Worm (Caenorhabditis elegans) whole organism, L4 larva: ENCODE data around the gene nlp-31.
A peak's percentile ranks its signal among the peaks of the same experiment; 100 is the strongest.

Experiments used
- D1046.2 ChIP-seq: fragments of 200-800 bp; sonication (Bioruptor generic); IDR thresholded peaks from 2 replicates; pipeline ENCODE4 v1.3.6; 2022; ENCODE audit warnings: missing genetic modification characterization, missing compliant biosample characterization
- F44E2.7 ChIP-seq: fragments of 200-800 bp; sonication (Bioruptor generic); IDR thresholded peaks from 2 replicates; pipeline ENCODE4 v2.1.2; 2022; ENCODE audit warnings: missing genetic modification characterization, missing compliant biosample characterization
- T20F7.1 ChIP-seq: fragments of 200-800 bp; sonication (Bioruptor generic); optimal IDR thresholded peaks from 2 replicates; lab custom pipeline; 2018; ENCODE audit warnings: mild to moderate bottlenecking, missing genetic modification characterization, missing compliant biosample characterization
- Y75B8A.6 ChIP-seq: fragments of 200-800 bp; sonication (Bioruptor generic); IDR thresholded peaks from 2 replicates; pipeline ENCODE4 v1.3.6; 2022; ENCODE audit warnings: missing genetic modification reagents, missing genetic modification characterization, missing compliant biosample characterization
- ZK546.5 ChIP-seq, 2 experiments: sonication (generic microtip); optimal IDR thresholded peaks; 2 replicates each; lab custom pipeline; 2017; ENCODE audit warnings: missing biosample characterization in 2 of 2, missing genetic modification characterization in 2 of 2
- ceh-44 ChIP-seq: fragments of 200-800 bp; sonication (Bioruptor generic); IDR thresholded peaks from 2 replicates; pipeline ENCODE4 v1.3.6; 2022; ENCODE audit warnings: missing genetic modification reagents, missing genetic modification characterization, missing compliant biosample characterization
- ceh-82 ChIP-seq: sonication (generic microtip); optimal IDR thresholded peaks from 2 replicates; lab custom pipeline; 2017; ENCODE audit warnings: missing biosample characterization, missing genetic modification characterization
- cey-2 ChIP-seq: sonication (generic microtip); optimal IDR thresholded peaks from 3 replicates; lab custom pipeline; 2017; ENCODE audit warnings: missing genetic modification characterization, mild to moderate bottlenecking, missing compliant biosample characterization, antibody characterized with exemption, borderline replicate concordance; ENCODE audit not compliant: insufficient read depth
- ctbp-1 ChIP-seq: fragments of 200-800 bp; sonication (Bioruptor generic); IDR thresholded peaks from 2 replicates; pipeline ENCODE4 v1.3.6; 2022; ENCODE audit warnings: missing genetic modification reagents, missing genetic modification characterization, missing compliant biosample characterization
- daf-12 ChIP-seq: fragments of 150-350 bp; optimal IDR thresholded peaks from 2 replicates; lab custom pipeline; 2014; ENCODE audit warnings: missing biosample characterization, missing genetic modification reagents, missing genetic modification characterization
- daf-16 ChIP-seq, 3 experiments: sonication (generic microtip); optimal IDR thresholded peaks; 2 replicates each; lab custom pipeline; 2016 to 2017; ENCODE audit warnings: missing genetic modification characterization in 3 of 3, missing genetic modification reagents in 3 of 3, mild to moderate bottlenecking in 2 of 3, missing compliant biosample characterization in 2 of 3, missing biosample characterization in 1 of 3, moderate library complexity in 1 of 3
- daf-19 ChIP-seq: fragments of 200-800 bp; sonication (Bioruptor generic); conservative IDR thresholded peaks from 2 replicates; pipeline ENCODE4 v1.3.6; 2022; ENCODE audit warnings: missing genetic modification characterization, missing compliant biosample characterization
- dmd-6 ChIP-seq: fragments of 200-800 bp; sonication (Bioruptor generic); IDR thresholded peaks from 2 replicates; pipeline ENCODE4 v1.3.6; 2022; ENCODE audit warnings: missing genetic modification reagents, missing genetic modification characterization, missing compliant biosample characterization
- dmd-9 ChIP-seq: fragments of 200-800 bp; sonication (Bioruptor generic); IDR thresholded peaks from 2 replicates; pipeline ENCODE4 v1.3.6; 2022; ENCODE audit warnings: missing genetic modification reagents, missing genetic modification characterization, missing compliant biosample characterization
- dpl-1 ChIP-seq: fragments of 150-350 bp; optimal IDR thresholded peaks from 2 replicates; lab custom pipeline; 2014; ENCODE audit warnings: missing biosample characterization, missing genetic modification reagents, missing genetic modification characterization
- duxl-1 ChIP-seq: sonication (generic microtip); optimal IDR thresholded peaks from 2 replicates; lab custom pipeline; 2016; ENCODE audit warnings: mild to moderate bottlenecking, missing genetic modification characterization, moderate library complexity, missing compliant biosample characterization; ENCODE audit not compliant: poor library complexity
- dve-1 ChIP-seq: sonication (generic microtip); optimal IDR thresholded peaks from 2 replicates; lab custom pipeline; 2017; ENCODE audit warnings: antibody characterized with exemption, mild to moderate bottlenecking, missing genetic modification characterization, missing compliant biosample characterization; ENCODE audit not compliant: insufficient read depth
- egl-27 ChIP-seq: sonication (generic microtip); optimal IDR thresholded peaks from 3 replicates; lab custom pipeline; 2017; ENCODE audit warnings: missing biosample characterization, missing genetic modification reagents, missing genetic modification characterization
- hif-1 ChIP-seq, 2 experiments: sonication (generic microtip); optimal IDR thresholded peaks; 2 replicates each; lab custom pipeline; 2016 to 2017; ENCODE audit warnings: missing compliant biosample characterization in 2 of 2, missing genetic modification characterization in 2 of 2, missing genetic modification reagents in 2 of 2, missing genotype in 2 of 2, mild to moderate bottlenecking in 1 of 2
- hlh-11 ChIP-seq: fragments of 200-800 bp; sonication (Bioruptor generic); optimal IDR thresholded peaks from 2 replicates; lab custom pipeline; 2018; ENCODE audit warnings: mild to moderate bottlenecking, missing genetic modification characterization, missing compliant biosample characterization
- lin-29 ChIP-seq: fragments of 200-800 bp; sonication (Bioruptor generic); IDR thresholded peaks from 2 replicates; pipeline ENCODE4 v1.3.6; 2022; ENCODE audit warnings: missing genetic modification reagents, missing genetic modification characterization, missing compliant biosample characterization
- lin-39 ChIP-seq: fragments of 150-350 bp; optimal IDR thresholded peaks from 2 replicates; lab custom pipeline; 2014; ENCODE audit warnings: missing biosample characterization, missing genetic modification reagents, missing genetic modification characterization
- lir-3 ChIP-seq: sonication (generic microtip); optimal IDR thresholded peaks from 2 replicates; lab custom pipeline; 2016; ENCODE audit warnings: mild to moderate bottlenecking, missing genetic modification characterization, missing compliant biosample characterization
- madf-5 ChIP-seq, 2 experiments: fragments of 200-800 bp; sonication (Bioruptor generic); IDR thresholded peaks; 2 replicates each; pipeline ENCODE4 v1.3.6; 2022; ENCODE audit warnings: missing compliant biosample characterization in 2 of 2, missing genetic modification characterization in 2 of 2
- mdl-1 ChIP-seq, 2 experiments: fragments of 150-350 bp in 1 of 2; sonication (generic microtip) in 1 of 2; optimal IDR thresholded peaks; 2 replicates each; lab custom pipeline; 2014 to 2017; ENCODE audit warnings: missing biosample characterization in 2 of 2, missing genetic modification characterization in 2 of 2
- mdt-29 ChIP-seq: fragments of 200-800 bp; sonication (Bioruptor generic); IDR thresholded peaks from 2 replicates; pipeline ENCODE4 v1.3.6; 2022; ENCODE audit warnings: missing genetic modification reagents, missing genetic modification characterization, missing compliant biosample characterization
- mxl-3 ChIP-seq: fragments of 200-800 bp; sonication (Bioruptor generic); optimal IDR thresholded peaks from 2 replicates; lab custom pipeline; 2018; ENCODE audit warnings: mild to moderate bottlenecking, missing genetic modification characterization, missing compliant biosample characterization
- nhr-102 ChIP-seq: sonication (generic microtip); optimal IDR thresholded peaks from 2 replicates; lab custom pipeline; 2016; ENCODE audit warnings: mild to moderate bottlenecking, missing genetic modification characterization, moderate library complexity, missing compliant biosample characterization
- nhr-11 ChIP-seq: fragments of 150-350 bp; optimal IDR thresholded peaks from 2 replicates; lab custom pipeline; 2014; ENCODE audit warnings: missing biosample characterization, missing genetic modification characterization
- nhr-28 ChIP-seq: fragments of 150-350 bp; optimal IDR thresholded peaks from 2 replicates; lab custom pipeline; 2014; ENCODE audit warnings: missing biosample characterization, missing genetic modification characterization
- nhr-41 ChIP-seq: fragments of 200-800 bp; sonication (Bioruptor generic); IDR thresholded peaks from 2 replicates; pipeline ENCODE4 v1.3.6; 2022; ENCODE audit warnings: missing genetic modification reagents, missing genetic modification characterization, missing compliant biosample characterization
- nhr-42 ChIP-seq: fragments of 200-800 bp; sonication (Bioruptor generic); IDR thresholded peaks from 2 replicates; pipeline ENCODE4 v1.3.6; 2022; ENCODE audit warnings: missing genetic modification characterization, missing compliant biosample characterization
- nhr-76 ChIP-seq: fragments of 150-350 bp; optimal IDR thresholded peaks from 2 replicates; lab custom pipeline; 2014; ENCODE audit warnings: missing biosample characterization, missing genetic modification characterization
- nhr-77 ChIP-seq: fragments of 150-350 bp; optimal IDR thresholded peaks from 2 replicates; lab custom pipeline; 2014; ENCODE audit warnings: missing biosample characterization, missing genetic modification characterization
- php-3 ChIP-seq: fragments of 200-800 bp; sonication (Bioruptor generic); IDR thresholded peaks from 2 replicates; pipeline ENCODE4 v1.3.6; 2022; ENCODE audit warnings: missing genetic modification reagents, missing genetic modification characterization, missing compliant biosample characterization
- pqm-1 ChIP-seq: sonication (generic microtip); optimal IDR thresholded peaks from 2 replicates; lab custom pipeline; 2017; ENCODE audit warnings: missing biosample characterization, missing genetic modification characterization
- rbr-2 ChIP-seq: sonication (generic microtip); optimal IDR thresholded peaks from 2 replicates; lab custom pipeline; 2016; ENCODE audit warnings: missing genotype, missing genetic modification characterization, missing compliant biosample characterization
- saeg-2 ChIP-seq: fragments of 200-800 bp; sonication (Bioruptor generic); IDR thresholded peaks from 2 replicates; pipeline ENCODE4 v1.3.6; 2022; ENCODE audit warnings: missing genetic modification reagents, missing genetic modification characterization, missing compliant biosample characterization
- set-16 ChIP-seq: fragments of 200-800 bp; sonication (Bioruptor generic); IDR thresholded peaks from 2 replicates; pipeline ENCODE4 v1.3.6; 2022; ENCODE audit warnings: missing genetic modification reagents, missing genetic modification characterization, missing compliant biosample characterization
- spr-1 ChIP-seq: sonication (generic microtip); optimal IDR thresholded peaks from 2 replicates; lab custom pipeline; 2016; ENCODE audit warnings: mild to moderate bottlenecking, missing genetic modification characterization, missing compliant biosample characterization
- spr-3 ChIP-seq: fragments of 200-800 bp; sonication (Bioruptor generic); optimal IDR thresholded peaks from 2 replicates; lab custom pipeline; 2018; ENCODE audit warnings: mild to moderate bottlenecking, missing genetic modification characterization, missing compliant biosample characterization
- unc-39 ChIP-seq: sonication (generic microtip); optimal IDR thresholded peaks from 2 replicates; lab custom pipeline; 2017; ENCODE audit warnings: missing biosample characterization, missing genetic modification characterization
- unc-62 ChIP-seq, 3 experiments: fragments of 150-350 bp in 1 of 3; sonication (generic microtip); optimal IDR thresholded peaks in 2 of 3; peaks in 1 of 3; 1 replicate in 1 of 3; 2 replicates in 2 of 3; lab custom pipeline; 2014 to 2017; ENCODE audit warnings: missing biosample characterization in 3 of 3, missing genetic modification characterization in 3 of 3, missing genetic modification reagents in 3 of 3, missing genotype in 1 of 3
- vab-7 ChIP-seq: fragments of 200-800 bp; sonication (Bioruptor generic); IDR thresholded peaks from 2 replicates; pipeline ENCODE4 v1.3.6; 2022; ENCODE audit warnings: missing genetic modification reagents, missing genetic modification characterization, missing compliant biosample characterization
- zag-1 ChIP-seq: fragments of 150-350 bp; optimal IDR thresholded peaks from 2 replicates; lab custom pipeline; 2014; ENCODE audit warnings: missing biosample characterization, missing genetic modification characterization
- ztf-11 ChIP-seq: fragments of 150-350 bp; optimal IDR thresholded peaks from 2 replicates; lab custom pipeline; 2014; ENCODE audit warnings: missing biosample characterization, missing genetic modification characterization
- ztf-7 ChIP-seq: fragments of 150-350 bp; optimal IDR thresholded peaks from 2 replicates; lab custom pipeline; 2014; ENCODE audit warnings: missing biosample characterization, missing genetic modification characterization

Gene nlp-31

DNA sequence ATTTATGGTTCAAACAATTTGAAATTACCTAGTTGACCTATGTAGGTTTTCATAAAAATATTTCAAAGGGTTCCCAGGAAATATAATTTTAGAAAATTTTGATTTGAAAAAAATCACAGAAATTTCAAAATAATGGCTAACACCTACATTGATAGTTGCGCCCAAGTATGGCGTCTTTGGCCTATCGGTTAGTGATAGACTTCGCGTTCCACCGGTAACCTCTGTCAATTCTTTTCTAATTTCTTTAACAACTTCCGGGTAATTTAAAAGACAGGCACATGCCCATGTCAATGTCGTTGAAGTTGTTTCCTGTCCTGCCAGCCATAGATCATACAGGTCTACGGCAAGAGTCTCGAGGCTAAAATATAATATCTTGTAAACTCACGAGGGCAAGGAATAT, 10.9 kb upstream of the nlp-31 start:
- TF ChIP-seq hif-1 (tag; optimal IDR thresholded peaks at IDR 0.05; lab: Kevin White, UChicago) = no peak
- TF ChIP-seq lin-29 (GFP tag; lab: Robert Waterston, UW) = no peak
- no peak for TF ChIP-seq ztf-7 (tag; lab: Kevin White, UChicago)
- TF ChIP-seq unc-62 (GFP tag; optimal IDR thresholded peaks at IDR 0.05 in 1 of 2; lab: Kevin White, UChicago) = peak in 1 of 2 experiments; percentile 95
- TF ChIP-seq unc-62 (tag; optimal IDR thresholded peaks at IDR 0.05; lab: Kevin White, UChicago) = no peak
- TF ChIP-seq cey-2 = no peak
- no peak for TF ChIP-seq duxl-1 (tag; lab: Kevin White, UChicago)

DNA sequence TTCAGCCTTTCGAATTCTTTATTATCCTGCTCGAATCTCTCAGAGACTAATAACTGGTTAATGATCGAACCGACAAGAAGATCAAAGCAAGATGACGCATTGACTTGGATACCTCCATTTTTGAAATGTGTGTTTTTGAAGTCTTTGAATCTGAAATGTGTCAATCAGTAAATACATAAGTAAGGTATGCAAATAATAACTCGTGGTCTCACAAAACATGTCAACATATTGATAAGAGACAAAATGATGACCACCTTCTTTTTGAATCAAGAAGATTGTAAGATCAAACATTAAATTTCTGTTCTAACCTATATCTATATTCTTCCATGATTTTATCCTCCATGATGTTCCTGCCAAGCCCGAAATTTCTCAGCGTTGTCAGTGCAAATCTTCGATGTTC, 10.2 kb upstream of the nlp-31 start:
- no peak for TF ChIP-seq ztf-11 (tag; lab: Kevin White, UChicago)
- TF ChIP-seq dmd-6 (GFP tag; lab: Robert Waterston, UW) = peak; percentile 61
- TF ChIP-seq dve-1 = peak; percentile 47
- TF ChIP-seq daf-16 (GFP tag; optimal IDR thresholded peaks at IDR 0.05; lab: Kevin White, UChicago) = no peak
- peak; percentile 97 for TF ChIP-seq daf-16 (tag; optimal IDR thresholded peaks at IDR 0.05; lab: Kevin White, UChicago)
- TF ChIP-seq hlh-11 = peak; percentile 23
- peak; percentile 3 for TF ChIP-seq nhr-102 (tag; lab: Kevin White, UChicago)
- TF ChIP-seq saeg-2 (GFP tag; lab: Robert Waterston, UW) = no peak
- TF ChIP-seq nhr-77 (tag; lab: Kevin White, UChicago) = peak; percentile 67
- peak; percentile 75 for TF ChIP-seq nhr-28 (tag; lab: Kevin White, UChicago)

DNA sequence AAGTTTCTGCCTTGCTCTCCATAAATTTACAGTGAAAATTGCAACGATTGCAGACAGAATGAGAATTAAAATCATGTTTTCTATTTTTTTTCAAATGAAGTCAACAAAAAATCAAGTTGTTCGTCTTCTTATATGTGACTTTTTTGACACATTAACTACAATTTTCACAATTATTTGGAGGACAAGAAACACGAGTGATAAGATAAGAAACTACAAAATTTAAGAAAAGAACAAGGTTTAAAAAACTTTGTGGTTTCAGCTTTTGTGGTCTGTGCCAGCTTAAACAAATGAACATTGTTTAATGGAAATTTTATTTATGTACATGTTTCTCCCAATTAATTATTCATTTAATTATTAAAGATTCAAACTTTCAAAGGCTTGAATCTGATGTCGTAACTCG, 9.4 kb upstream of the nlp-31 start, which contains the start of gene cyp-34A9:
cyp-34A9 (minus strand) TSS at position 131 of the 400 bp plus-strand sequence.
- TF ChIP-seq T20F7.1 (GFP tag; lab: Kevin White, UChicago) = no peak
- TF ChIP-seq mxl-3 = no peak
- no peak for TF ChIP-seq madf-5 (GFP tag; IDR thresholded peaks at IDR 0.05; lab: Robert Waterston, UW)
- no peak for TF ChIP-seq ctbp-1 (GFP tag; lab: Robert Waterston, UW)
- no peak for TF ChIP-seq cey-2
- TF ChIP-seq pqm-1 (tag; lab: Kevin White, UChicago) = peak; percentile 64
- no peak for TF ChIP-seq zag-1 (tag; lab: Kevin White, UChicago)
- 0 out of 2 replicates have a peak, but pooled peaks have one; percentile 21 for TF ChIP-seq nhr-42 (GFP tag; lab: Robert Waterston, UW)
- no peak for TF ChIP-seq D1046.2 (GFP tag; lab: Robert Waterston, UW)
- TF ChIP-seq lir-3 (tag; lab: Kevin White, UChicago) = no peak
- no peak for TF ChIP-seq duxl-1 (tag; lab: Kevin White, UChicago)
- TF ChIP-seq daf-19 (GFP tag; lab: Robert Waterston, UW) = no peak
- TF ChIP-seq rbr-2 (tag; lab: Kevin White, UChicago) = no peak
- no peak for TF ChIP-seq F44E2.7
- no peak for TF ChIP-seq ceh-82 (tag; lab: Kevin White, UChicago)
- TF ChIP-seq Y75B8A.6 (GFP tag; lab: Robert Waterston, UW) = no peak
- TF ChIP-seq dpl-1 = no peak
- TF ChIP-seq spr-3 = no peak
- TF ChIP-seq lin-39 (tag; lab: Kevin White, UChicago) = no peak
- no peak for TF ChIP-seq php-3 (GFP tag; lab: Robert Waterston, UW)
- TF ChIP-seq nhr-11 (tag; lab: Kevin White, UChicago) = no peak
- TF ChIP-seq spr-1 (tag; lab: Kevin White, UChicago) = no peak
- no peak for TF ChIP-seq egl-27
- TF ChIP-seq ceh-44 (GFP tag; lab: Robert Waterston, UW) = no peak
- TF ChIP-seq dve-1 = peak; percentile 75
- no peak for TF ChIP-seq dmd-9 (GFP tag; lab: Robert Waterston, UW)
- no peak for TF ChIP-seq mdl-1 (tag; optimal IDR thresholded peaks at IDR 0.05; lab: Kevin White, UChicago)
- TF ChIP-seq unc-39 (tag; lab: Kevin White, UChicago) = no peak
- no peak for TF ChIP-seq set-16 (GFP tag; lab: Robert Waterston, UW)
- TF ChIP-seq vab-7 (GFP tag; lab: Robert Waterston, UW) = no peak
- TF ChIP-seq unc-62 (GFP tag; optimal IDR thresholded peaks at IDR 0.05 in 1 of 2; lab: Kevin White, UChicago) = no peak
- no peak for TF ChIP-seq unc-62 (tag; optimal IDR thresholded peaks at IDR 0.05; lab: Kevin White, UChicago)
- TF ChIP-seq nhr-41 (GFP tag; lab: Robert Waterston, UW) = no peak
- TF ChIP-seq nhr-76 = no peak
- no peak for TF ChIP-seq daf-12 (tag; lab: Kevin White, UChicago)
- no peak for TF ChIP-seq ZK546.5 (tag; optimal IDR thresholded peaks at IDR 0.05; lab: Kevin White, UChicago)
- TF ChIP-seq mdt-29 = no peak
